Fruit fly (Drosophila melanogaster) whole organism, embryonic: ENCODE results near the gene CG43630.
A peak's percentile ranks its signal among the peaks of the same experiment; 100 is the strongest.

ENCODE experiments used
- Atf-2 ChIP-seq: fragments of 200-800 bp; sonication (Bioruptor generic); optimal IDR thresholded peaks from 2 replicates; lab custom pipeline; 2016; ENCODE audit warnings: missing biosample characterization, missing genetic modification characterization
- Bdp1 ChIP-seq: fragments of 200-800 bp; sonication (Bioruptor generic); optimal IDR thresholded peaks from 3 replicates; lab custom pipeline; 2016; ENCODE audit warnings: missing biosample characterization, missing genetic modification characterization
- CG10274 ChIP-seq: fragments of 200-800 bp; sonication (Bioruptor generic); optimal IDR thresholded peaks from 3 replicates; lab custom pipeline; 2017; ENCODE audit warnings: missing biosample characterization, mild to moderate bottlenecking, missing genetic modification characterization
- CG10959 ChIP-seq: fragments of 200-800 bp; sonication (Bioruptor generic); IDR thresholded peaks from 2 replicates; pipeline ENCODE4 v1.3.6; 2022; ENCODE audit warnings: missing biosample characterization, missing genetic modification characterization
- CG11085 ChIP-seq: fragments of 200-800 bp; sonication (Bioruptor generic); IDR thresholded peaks from 2 replicates; pipeline ENCODE4 v1.3.6; 2022; ENCODE audit warnings: missing biosample characterization, missing genetic modification characterization
- CG11093 ChIP-seq: fragments of 200-800 bp; sonication (Bioruptor generic); IDR thresholded peaks from 3 replicates; pipeline ENCODE4 v1.3.6; 2022; ENCODE audit warnings: missing biosample characterization, missing genetic modification characterization
- CG14860 ChIP-seq: fragments of 200-800 bp; sonication (Bioruptor generic); IDR thresholded peaks from 3 replicates; pipeline ENCODE4 v1.3.6; 2022; ENCODE audit warnings: missing biosample characterization, missing genetic modification characterization; ENCODE audit not compliant: partially characterized antibody
- CG15269 ChIP-seq: fragments of 200-800 bp; sonication (Bioruptor generic); optimal IDR thresholded peaks from 2 replicates; lab custom pipeline; 2018; ENCODE audit warnings: missing biosample characterization, mild to moderate bottlenecking, missing genetic modification characterization, moderate library complexity
- CG15479 ChIP-seq: fragments of 200-800 bp; sonication (Bioruptor generic); optimal IDR thresholded peaks from 3 replicates; lab custom pipeline; 2019; ENCODE audit warnings: missing biosample characterization, mild to moderate bottlenecking, missing genetic modification characterization, moderate library complexity
- CG17328 ChIP-seq: fragments of 200-800 bp; sonication (Bioruptor generic); IDR thresholded peaks from 2 replicates; pipeline ENCODE4 v1.3.6; 2022; ENCODE audit warnings: missing biosample characterization, missing genetic modification characterization
- CG17359 ChIP-seq: fragments of 200-800 bp; sonication (Bioruptor generic); optimal IDR thresholded peaks from 3 replicates; lab custom pipeline; 2018; ENCODE audit warnings: missing biosample characterization, mild to moderate bottlenecking, missing genetic modification characterization, moderate library complexity
- CG18011 ChIP-seq: fragments of 200-800 bp; sonication (Bioruptor generic); optimal IDR thresholded peaks from 2 replicates; lab custom pipeline; 2017; ENCODE audit warnings: missing biosample characterization, missing genetic modification characterization, mild to moderate bottlenecking, moderate library complexity, missing genotype
- CG18262 ChIP-seq: fragments of 200-800 bp; optimal IDR thresholded peaks from 3 replicates; lab custom pipeline; 2019; ENCODE audit warnings: missing biosample characterization, mild to moderate bottlenecking, missing genetic modification characterization, moderate library complexity
- CG31365 ChIP-seq: fragments of 200-800 bp; sonication (Bioruptor generic); optimal IDR thresholded peaks from 2 replicates; lab custom pipeline; 2018; ENCODE audit warnings: missing biosample characterization, mild to moderate bottlenecking, missing genetic modification characterization
- CG32772 ChIP-seq: fragments of 200-800 bp; sonication (Bioruptor generic); IDR thresholded peaks from 2 replicates; pipeline ENCODE4 v1.3.6; 2022; ENCODE audit warnings: missing biosample characterization, missing genetic modification characterization
- CG3726 ChIP-seq: fragments of 200-800 bp; sonication (Bioruptor generic); IDR thresholded peaks from 3 replicates; pipeline ENCODE4, ENCODE4 v1.3.6; 2022; ENCODE audit warnings: missing biosample characterization, missing genetic modification characterization
- CG3847 ChIP-seq: fragments of 200-800 bp; sonication (Bioruptor generic); IDR thresholded peaks from 2 replicates; pipeline ENCODE4 v1.3.6; 2022; ENCODE audit warnings: missing biosample characterization, missing genetic modification characterization
- CG4360 ChIP-seq: fragments of 200-800 bp; sonication (Bioruptor generic); IDR thresholded peaks from 2 replicates; pipeline ENCODE4 v1.3.6; 2022; ENCODE audit warnings: missing biosample characterization, missing genetic modification characterization
- CG4820 ChIP-seq: fragments of 200-800 bp; sonication (Bioruptor generic); optimal IDR thresholded peaks from 3 replicates; lab custom pipeline; 2016; ENCODE audit warnings: missing biosample characterization, missing genetic modification characterization
- CG5180 ChIP-seq: fragments of 200-800 bp; sonication (Bioruptor generic); optimal IDR thresholded peaks from 3 replicates; lab custom pipeline; 2017; ENCODE audit warnings: missing biosample characterization, missing genetic modification characterization, mild to moderate bottlenecking, moderate library complexity, missing genetic modification reagents
- CG6254 ChIP-seq: fragments of 200-800 bp; sonication (Bioruptor generic); optimal IDR thresholded peaks from 3 replicates; lab custom pipeline; 2017; ENCODE audit warnings: mild to moderate bottlenecking, missing biosample characterization, missing genetic modification reagents, missing genetic modification characterization
- CG7556 ChIP-seq: fragments of 200-800 bp; sonication (Bioruptor generic); optimal IDR thresholded peaks from 2 replicates; lab custom pipeline; 2017; ENCODE audit warnings: missing biosample characterization, mild to moderate bottlenecking, missing genetic modification characterization
- CG7745 ChIP-seq: fragments of 200-800 bp; sonication (Bioruptor generic); optimal IDR thresholded peaks from 2 replicates; lab custom pipeline; 2018; ENCODE audit warnings: missing biosample characterization, mild to moderate bottlenecking, missing genetic modification characterization, moderate library complexity
- CG7839 ChIP-seq: fragments of 200-800 bp; sonication (Bioruptor generic); optimal IDR thresholded peaks from 3 replicates; lab custom pipeline; 2018; ENCODE audit warnings: missing biosample characterization, mild to moderate bottlenecking, missing genetic modification characterization, moderate library complexity
- Deaf1 ChIP-seq: fragments of 200-800 bp; optimal IDR thresholded peaks from 3 replicates; lab custom pipeline; 2019; ENCODE audit warnings: missing biosample characterization, mild to moderate bottlenecking, missing genetic modification characterization, moderate library complexity
- ERR ChIP-seq: fragments of 200-800 bp; sonication (Bioruptor generic); optimal IDR thresholded peaks from 2 replicates; lab custom pipeline; 2016; ENCODE audit warnings: missing biosample characterization, missing genetic modification characterization
- Gug ChIP-seq: fragments of 200-800 bp; sonication (Bioruptor generic); IDR thresholded peaks from 4 replicates; pipeline ENCODE4 v1.3.6; 2022; ENCODE audit warnings: missing biosample characterization, missing genetic modification characterization
- HHEX ChIP-seq: fragments of 200-800 bp; sonication (Bioruptor generic); optimal IDR thresholded peaks from 3 replicates; lab custom pipeline; 2017; ENCODE audit warnings: missing biosample characterization, mild to moderate bottlenecking, missing genetic modification characterization, missing genetic modification reagents
- Max ChIP-seq: fragments of 200-800 bp; sonication (Bioruptor generic); optimal IDR thresholded peaks from 2 replicates; lab custom pipeline; 2016; ENCODE audit warnings: missing biosample characterization, mild to moderate bottlenecking, missing genetic modification characterization
- NFAT ChIP-seq: fragments of 200-800 bp; sonication (Bioruptor generic); IDR thresholded peaks from 2 replicates; pipeline ENCODE4 v1.3.6; 2022; ENCODE audit warnings: missing biosample characterization, missing genetic modification characterization
- Pdp1 ChIP-seq, 2 experiments: fragments of 200-800 bp; sonication (Bioruptor generic); optimal IDR thresholded peaks; 3 replicates each; lab custom pipeline; 2016; ENCODE audit warnings: missing biosample characterization in 2 of 2, missing genetic modification characterization in 2 of 2, mild to moderate bottlenecking in 1 of 2, moderate library complexity in 1 of 2
- Sin3A ChIP-seq: fragments of >200 bp; optimal IDR thresholded peaks from 2 replicates; lab custom pipeline; 2018
- ap ChIP-seq: fragments of 200-800 bp; sonication (Bioruptor generic); IDR thresholded peaks from 2 replicates; pipeline ENCODE4 v1.3.6; 2022; ENCODE audit warnings: missing biosample characterization, missing genetic modification characterization
- bab2 ChIP-seq: fragments of 200-800 bp; sonication (Bioruptor generic); optimal IDR thresholded peaks from 2 replicates; lab custom pipeline; 2016; ENCODE audit warnings: missing biosample characterization, missing genetic modification characterization
- bigmax ChIP-seq: fragments of 200-800 bp; sonication (Bioruptor generic); optimal IDR thresholded peaks from 2 replicates; lab custom pipeline; 2018; ENCODE audit warnings: missing biosample characterization, mild to moderate bottlenecking, missing genetic modification characterization
- br ChIP-seq: fragments of >200 bp; optimal IDR thresholded peaks from 2 replicates; lab custom pipeline; 2017
- cwo ChIP-seq: fragments of 200-800 bp; sonication (Bioruptor generic); optimal IDR thresholded peaks from 3 replicates; lab custom pipeline; 2017; ENCODE audit warnings: missing biosample characterization, missing genetic modification characterization, mild to moderate bottlenecking, moderate library complexity, missing genetic modification reagents
- dmrt11E ChIP-seq: fragments of 200-800 bp; sonication (Bioruptor generic); optimal IDR thresholded peaks from 3 replicates; lab custom pipeline; 2018; ENCODE audit warnings: missing biosample characterization, mild to moderate bottlenecking, missing genetic modification characterization, moderate library complexity
- dysf ChIP-seq: fragments of 200-800 bp; sonication (Bioruptor generic); IDR thresholded peaks from 3 replicates; pipeline ENCODE4 v1.3.6; 2022; ENCODE audit warnings: missing biosample characterization, missing genetic modification characterization
- fu2 ChIP-seq: fragments of 200-800 bp; sonication (Bioruptor generic); optimal IDR thresholded peaks from 2 replicates; lab custom pipeline; 2016; ENCODE audit warnings: missing biosample characterization, missing genetic modification characterization
- hkb ChIP-seq, 2 experiments: fragments of 200-800 bp in 1 of 2; fragments of >200 bp in 1 of 2; sonication (Bioruptor generic) in 1 of 2; IDR thresholded peaks in 1 of 2; optimal IDR thresholded peaks in 1 of 2; 2 replicates each; pipeline versions ENCODE4 v1.3.6 to Lab custom; 2017 to 2022; ENCODE audit warnings: missing biosample characterization in 1 of 2, missing genetic modification characterization in 1 of 2
- lov ChIP-seq, 2 experiments: fragments of 200-800 bp in 1 of 2; fragments of >200 bp in 1 of 2; sonication (Bioruptor generic) in 1 of 2; IDR thresholded peaks in 1 of 2; optimal IDR thresholded peaks in 1 of 2; 2 replicates in 1 of 2; 3 replicates in 1 of 2; pipeline versions ENCODE4 v1.3.6 to Lab custom; 2017 to 2022; ENCODE audit warnings: missing biosample characterization in 1 of 2, missing genetic modification characterization in 1 of 2
- nerfin-2 ChIP-seq: fragments of 200-800 bp; sonication (Bioruptor generic); IDR thresholded peaks from 2 replicates; pipeline ENCODE4 v1.3.6; 2022; ENCODE audit warnings: missing biosample characterization, missing genetic modification characterization; ENCODE audit not compliant: partially characterized antibody
- run ChIP-seq: fragments of 200-800 bp; sonication (Bioruptor generic); optimal IDR thresholded peaks from 3 replicates; lab custom pipeline; 2018; ENCODE audit warnings: missing biosample characterization, mild to moderate bottlenecking, missing genetic modification characterization
- scrt ChIP-seq: fragments of 200-800 bp; sonication (Bioruptor generic); optimal IDR thresholded peaks from 2 replicates; lab custom pipeline; 2018; ENCODE audit warnings: missing biosample characterization, mild to moderate bottlenecking, missing genetic modification characterization, moderate library complexity
- sim ChIP-seq: fragments of 200-800 bp; sonication (Bioruptor generic); IDR thresholded peaks from 2 replicates; pipeline ENCODE4 v1.3.6; 2022; ENCODE audit warnings: missing biosample characterization, missing genetic modification characterization
- sug ChIP-seq: fragments of 200-800 bp; optimal IDR thresholded peaks from 2 replicates; lab custom pipeline; 2019; ENCODE audit warnings: missing biosample characterization, mild to moderate bottlenecking, missing genetic modification characterization, moderate library complexity
- tin ChIP-seq: fragments of 200-800 bp; sonication (Bioruptor generic); optimal IDR thresholded peaks from 3 replicates; lab custom pipeline; 2016; ENCODE audit warnings: missing biosample characterization, missing genetic modification characterization
- tio ChIP-seq: fragments of 200-800 bp; sonication (Bioruptor generic); optimal IDR thresholded peaks from 2 replicates; lab custom pipeline; 2017; ENCODE audit warnings: missing biosample characterization, missing genetic modification characterization, inconsistent platforms
- zfh1 ChIP-seq: fragments of 200-800 bp; sonication (Bioruptor generic); IDR thresholded peaks from 3 replicates; pipeline ENCODE4 v1.3.6; 2022; ENCODE audit warnings: missing biosample characterization, missing genetic modification characterization

Gene CG43630

DNA sequence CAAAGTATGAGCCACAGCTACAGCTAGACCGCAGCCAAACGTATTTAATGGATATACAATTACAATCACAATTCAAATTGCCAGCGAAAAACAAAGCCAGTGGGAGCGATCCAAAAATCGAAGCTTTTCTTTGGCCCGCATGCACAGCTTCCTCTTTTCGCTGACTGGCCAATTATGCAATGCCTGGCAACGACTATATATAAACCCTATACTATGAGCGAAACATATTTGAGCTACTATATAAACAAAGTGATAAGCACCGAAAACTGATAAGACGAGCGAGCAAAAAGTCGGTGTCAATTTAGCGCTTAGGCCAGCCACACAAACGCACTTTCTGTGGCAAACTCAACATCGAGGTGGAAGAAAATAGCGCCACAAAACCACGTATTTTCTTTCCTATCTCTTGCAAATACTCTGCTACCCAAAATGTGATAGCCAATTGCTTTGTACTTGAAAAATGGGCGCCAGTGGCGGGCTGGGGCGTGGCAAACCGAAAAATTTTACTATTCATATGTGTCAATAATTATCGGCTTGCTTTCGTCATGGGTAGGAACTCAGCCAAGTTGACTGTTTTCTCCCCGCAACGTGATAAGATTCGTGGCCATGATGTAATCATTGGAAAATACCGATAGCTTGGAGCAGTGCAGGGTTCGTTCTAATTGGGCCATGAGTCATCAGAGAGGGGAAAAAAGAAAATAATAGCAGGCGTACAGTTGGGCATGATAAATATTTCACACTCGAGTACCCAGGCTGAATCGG is 23.7 kb upstream of the CG43630 start (continued):
- no peak for TF ChIP-seq Bdp1
- TF ChIP-seq CG3847 (GFP tag; lab: Robert Waterston, UW), result no peak
- TF ChIP-seq CG6254 (GFP tag; lab: Kevin White, UChicago), result no peak
- no peak for TF ChIP-seq Gug (GFP tag; lab: Robert Waterston, UW)
- no peak for TF ChIP-seq CG17328 (GFP tag; lab: Robert Waterston, UW)
- TF ChIP-seq CG7745 (tag; lab: Kevin White, UChicago), result no peak
- no peak for TF ChIP-seq CG11093
- no peak for TF ChIP-seq bigmax (GFP tag; lab: Kevin White, UChicago)
- no peak for TF ChIP-seq CG10959 (GFP tag; lab: Robert Waterston, UW)
- TF ChIP-seq ERR (GFP tag; lab: Kevin White, UChicago), result no peak
- TF ChIP-seq ap (GFP tag; lab: Robert Waterston, UW), result no peak
- TF ChIP-seq CG32772 (GFP tag; lab: Robert Waterston, UW), result no peak
- peak; percentile 66 for TF ChIP-seq sug (tag; lab: Kevin White, UChicago)
- TF ChIP-seq tio, result no peak
- TF ChIP-seq CG18262 (tag; lab: Kevin White, UChicago), result no peak
- TF ChIP-seq CG15269 (tag; lab: Kevin White, UChicago), result no peak
- no peak for TF ChIP-seq tin
- TF ChIP-seq Sin3A (lab: Kevin White, UChicago), result no peak
- peak in 1 of 2 experiments; percentile 95 for TF ChIP-seq Pdp1 (GFP tag; optimal IDR thresholded peaks at IDR 0.05; lab: Kevin White, UChicago)
- no peak for TF ChIP-seq fu2
- TF ChIP-seq sim, result no peak
- TF ChIP-seq nerfin-2 (GFP tag; lab: Robert Waterston, UW), result no peak
- TF ChIP-seq CG4360 (GFP tag; lab: Robert Waterston, UW), result no peak
- TF ChIP-seq NFAT (GFP tag; lab: Robert Waterston, UW), result no peak
- TF ChIP-seq CG31365 (tag; lab: Kevin White, UChicago), result no peak
- TF ChIP-seq Atf-2, result no peak
- TF ChIP-seq CG11085 (GFP tag; lab: Robert Waterston, UW), result no peak
- no peak for TF ChIP-seq run (tag; lab: Kevin White, UChicago)
- no peak for TF ChIP-seq Deaf1 (tag; lab: Kevin White, UChicago)
- TF ChIP-seq Max (GFP tag; lab: Kevin White, UChicago), result no peak
- TF ChIP-seq scrt (GFP tag; lab: Kevin White, UChicago), result no peak
- no peak for TF ChIP-seq CG15479 (GFP tag; lab: Kevin White, UChicago)
- TF ChIP-seq CG17359, result no peak
- TF ChIP-seq dysf, result no peak
- no peak for TF ChIP-seq lov (optimal IDR thresholded peaks at IDR 0.05; lab: Kevin White, UChicago)
- no peak for TF ChIP-seq lov (GFP tag; IDR thresholded peaks at IDR 0.05; lab: Robert Waterston, UW)
- TF ChIP-seq br (lab: Kevin White, UChicago), result no peak
- no peak for TF ChIP-seq CG4820 (GFP tag; lab: Kevin White, UChicago)
- no peak for TF ChIP-seq dmrt11E (tag; lab: Kevin White, UChicago)
- no peak for TF ChIP-seq CG3726
- no peak for TF ChIP-seq CG18011 (GFP tag; lab: Kevin White, UChicago)
- peak; percentile 5 for TF ChIP-seq cwo
- no peak for TF ChIP-seq bab2 (GFP tag; lab: Kevin White, UChicago)
- TF ChIP-seq zfh1, result no peak
- no peak for TF ChIP-seq CG10274 (GFP tag; lab: Kevin White, UChicago)
- TF ChIP-seq CG7839 (tag; lab: Kevin White, UChicago), result no peak
- TF ChIP-seq HHEX (GFP tag; lab: Kevin White, UChicago), result no peak
- TF ChIP-seq CG14860 (GFP tag; lab: Robert Waterston, UW), result no peak
- no peak for TF ChIP-seq hkb (optimal IDR thresholded peaks at IDR 0.05; lab: Kevin White, UChicago)
- TF ChIP-seq hkb (GFP tag; IDR thresholded peaks at IDR 0.05; lab: Robert Waterston, UW), result no peak
- TF ChIP-seq CG5180, result no peak
- no peak for TF ChIP-seq CG7556
